4 fruit fly cellular contexts compared by ENCODE assay signal in the genomic region with DNA sequence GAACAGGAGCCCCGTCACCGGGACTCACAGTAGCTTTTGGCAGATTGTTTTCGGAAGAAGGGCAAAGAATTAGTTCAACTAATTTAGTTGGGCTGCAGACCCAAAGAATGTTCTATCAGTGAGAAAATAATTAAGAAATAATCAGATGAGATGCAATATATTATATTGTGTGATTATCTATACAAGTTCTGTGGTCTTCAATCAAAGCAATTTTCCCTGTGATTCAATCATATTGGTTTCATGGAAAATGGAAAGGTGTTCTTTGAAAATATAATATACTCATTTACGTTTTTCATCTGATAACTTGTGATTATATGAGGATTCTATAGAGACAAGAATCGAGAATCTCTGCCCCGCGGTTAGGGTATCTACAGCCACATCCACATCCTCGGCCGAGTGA.
TF ChIP-seq lines count a peak whose summit lies in the region.

No protein-coding gene starts in this region.

- TF ChIP-seq CTCF in whole organism, embryonic (GFP tag; optimal IDR thresholded peaks at IDR 0.05; lab: Kevin White, UChicago): no peak

TF ChIP-seq in whole organism, embryonic, 481 proteins besides CTCF, POLR2A, EP300 and RAD21:
- peak; percentile 49 for TF ChIP-seq sens (GFP tag; lab: Kevin White, UChicago)
- TF ChIP-seq CG2889 (GFP tag; IDR thresholded peaks at IDR 0.05; lab: Robert Waterston, UW): no peak
TF ChIP-seq in whole organism, embryonic: peak in this region for 1.

TF ChIP-seq in whole organism, prepupa, 60 proteins besides CTCF, POLR2A, EP300 and RAD21 (continues in another document):
- TF ChIP-seq vri (GFP tag; optimal IDR thresholded peaks at IDR 0.05; lab: Kevin White, UChicago) (no peak), esn (GFP tag; optimal IDR thresholded peaks at IDR 0.05; lab: Kevin White, UChicago) (peak; percentile 54), spab (GFP tag; optimal IDR thresholded peaks at IDR 0.05; lab: Kevin White, UChicago) (no peak), acj6 (GFP tag; optimal IDR thresholded peaks at IDR 0.05; lab: Kevin White, UChicago) (no peak), OdsH (GFP tag; optimal IDR thresholded peaks at IDR 0.05; lab: Kevin White, UChicago) (no peak), CG31627 (GFP tag; optimal IDR thresholded peaks at IDR 0.05; lab: Kevin White, UChicago) (peak; percentile 50), Ets21C (GFP tag; optimal IDR thresholded peaks at IDR 0.05; lab: Kevin White, UChicago) (peak; percentile 30), CG6854 (GFP tag; optimal IDR thresholded peaks at IDR 0.05; lab: Kevin White, UChicago) (no peak), CG8319 (GFP tag; optimal IDR thresholded peaks at IDR 0.05; lab: Kevin White, UChicago) (no peak), CG10669 (GFP tag; optimal IDR thresholded peaks at IDR 0.05; lab: Kevin White, UChicago) (no peak), fd85E (GFP tag; optimal IDR thresholded peaks at IDR 0.05; lab: Kevin White, UChicago) (no peak), CG9139 (GFP tag; optimal IDR thresholded peaks at IDR 0.05; lab: Kevin White, UChicago) (no peak), dsx (GFP tag; optimal IDR thresholded peaks at IDR 0.05; lab: Kevin White, UChicago; ENCODE audit: poor library complexity, severe bottlenecking) (no peak), Lpt (GFP tag; optimal IDR thresholded peaks at IDR 0.05; lab: Kevin White, UChicago) (no peak), salr (GFP tag; optimal IDR thresholded peaks at IDR 0.05; lab: Kevin White, UChicago) (no peak), Hr39 (GFP tag; optimal IDR thresholded peaks at IDR 0.05; lab: Kevin White, UChicago) (peak; percentile 42), CG34406 (GFP tag; optimal IDR thresholded peaks at IDR 0.05; lab: Kevin White, UChicago) (no peak), CG8119 (GFP tag; IDR thresholded peaks at IDR 0.05; lab: Robert Waterston, UW) (no peak), fkh (GFP tag; optimal IDR thresholded peaks at IDR 0.05; lab: Kevin White, UChicago) (no peak), CG8632 (GFP tag; optimal IDR thresholded peaks at IDR 0.05; lab: Kevin White, UChicago) (no peak), CG11294 (GFP tag; IDR thresholded peaks at IDR 0.05; lab: Robert Waterston, UW) (no peak), Sox15 (GFP tag; optimal IDR thresholded peaks at IDR 0.05; lab: Kevin White, UChicago) (no peak), dac (GFP tag; optimal IDR thresholded peaks at IDR 0.05; lab: Kevin White, UChicago) (no peak), lz (GFP tag; optimal IDR thresholded peaks at IDR 0.05; lab: Kevin White, UChicago) (peak; percentile 37), pdm3 (GFP tag; optimal IDR thresholded peaks at IDR 0.05; lab: Kevin White, UChicago) (no peak), CG11902 (GFP tag; optimal IDR thresholded peaks at IDR 0.05; lab: Kevin White, UChicago) (no peak), Smox (GFP tag; optimal IDR thresholded peaks at IDR 0.05; lab: Kevin White, UChicago) (peak; percentile 56), Sox102F (GFP tag; optimal IDR thresholded peaks at IDR 0.05; lab: Kevin White, UChicago) (peak; percentile 9), fd59A (GFP tag; optimal IDR thresholded peaks at IDR 0.05; lab: Kevin White, UChicago) (no peak)

TF ChIP-seq in whole organism, pupa, 21 proteins besides CTCF, POLR2A, EP300 and RAD21:
- TF ChIP-seq CG8159 (tag; optimal IDR thresholded peaks at IDR 0.05; lab: Kevin White, UChicago): peak; percentile 13
- TF ChIP-seq CG15710 (tag; optimal IDR thresholded peaks at IDR 0.05; lab: Kevin White, UChicago): no peak

TF ChIP-seq in whole organism, wandering third instar larva, 38 proteins besides CTCF, POLR2A, EP300 and RAD21:
- TF ChIP-seq Hr78 (GFP tag; optimal IDR thresholded peaks at IDR 0.05; lab: Kevin White, UChicago): no peak
- peak; percentile 15 for TF ChIP-seq ey (GFP tag; optimal IDR thresholded peaks at IDR 0.05; lab: Kevin White, UChicago)
- TF ChIP-seq CrebA (GFP tag; optimal IDR thresholded peaks at IDR 0.05; lab: Kevin White, UChicago; ENCODE audit: borderline replicate concordance): no peak
- peak; percentile 45 for TF ChIP-seq Sp1 (GFP tag; optimal IDR thresholded peaks at IDR 0.05; lab: Kevin White, UChicago)
- peak; percentile 33 for TF ChIP-seq tai (GFP tag; optimal IDR thresholded peaks at IDR 0.05; lab: Kevin White, UChicago)
- TF ChIP-seq Hnf4 (GFP tag; optimal IDR thresholded peaks at IDR 0.05; lab: Kevin White, UChicago): no peak
- TF ChIP-seq foxo (GFP tag; optimal IDR thresholded peaks at IDR 0.05; lab: Kevin White, UChicago): peak in 1 of 2 experiments; percentile 26
- TF ChIP-seq dl (GFP tag; optimal IDR thresholded peaks at IDR 0.05; lab: Kevin White, UChicago; ENCODE audit: insufficient read depth in 1 of 2, partially characterized antibody in 2 of 2): no peak
- TF ChIP-seq Vsx2 (GFP tag; optimal IDR thresholded peaks at IDR 0.05; lab: Kevin White, UChicago; ENCODE audit: partially characterized antibody): no peak
- TF ChIP-seq GATAd (GFP tag; optimal IDR thresholded peaks at IDR 0.05; lab: Kevin White, UChicago): no peak
- TF ChIP-seq CG9705 (GFP tag; optimal IDR thresholded peaks at IDR 0.05; lab: Kevin White, UChicago): no peak
- TF ChIP-seq fru (GFP tag; optimal IDR thresholded peaks at IDR 0.05; lab: Kevin White, UChicago): peak; percentile 10
- TF ChIP-seq pan (optimal IDR thresholded peaks at IDR 0.05; lab: Kevin White, UChicago): no peak
- peak; percentile 9 for TF ChIP-seq br (GFP tag; optimal IDR thresholded peaks at IDR 0.05; lab: Kevin White, UChicago)
- no peak for TF ChIP-seq sv (GFP tag; optimal IDR thresholded peaks at IDR 0.05; lab: Kevin White, UChicago)
- TF ChIP-seq rgr (GFP tag; optimal IDR thresholded peaks at IDR 0.05; lab: Kevin White, UChicago): peak; percentile 18
- peak; percentile 47 for TF ChIP-seq OdsH (GFP tag; optimal IDR thresholded peaks at IDR 0.05; lab: Kevin White, UChicago)
- TF ChIP-seq Abd-B (GFP tag; optimal IDR thresholded peaks at IDR 0.05; lab: Kevin White, UChicago): no peak
- no peak for TF ChIP-seq CG32264 (GFP tag; optimal IDR thresholded peaks at IDR 0.05; lab: Kevin White, UChicago)
- peak; percentile 34 for TF ChIP-seq h (GFP tag; optimal IDR thresholded peaks at IDR 0.05; lab: Kevin White, UChicago)
- no peak for TF ChIP-seq Jra (GFP tag; optimal IDR thresholded peaks at IDR 0.05; lab: Kevin White, UChicago)
- no peak for TF ChIP-seq usp (GFP tag; optimal IDR thresholded peaks at IDR 0.05; lab: Kevin White, UChicago)
- TF ChIP-seq dsf (GFP tag; optimal IDR thresholded peaks at IDR 0.05; lab: Kevin White, UChicago; ENCODE audit: borderline replicate concordance): no peak
- peak; percentile 52 for TF ChIP-seq HLH106 (tag; optimal IDR thresholded peaks at IDR 0.05; lab: Kevin White, UChicago)
- no peak for TF ChIP-seq Rel (GFP tag; optimal IDR thresholded peaks at IDR 0.05; lab: Kevin White, UChicago)
- TF ChIP-seq Rel (tag; optimal IDR thresholded peaks at IDR 0.05; lab: Kevin White, UChicago): no peak
- TF ChIP-seq dmrt93B (GFP tag; optimal IDR thresholded peaks at IDR 0.05; lab: Kevin White, UChicago): no peak
- no peak for TF ChIP-seq Hr83 (GFP tag; optimal IDR thresholded peaks at IDR 0.05; lab: Kevin White, UChicago; ENCODE audit: poor library complexity, severe bottlenecking)
- TF ChIP-seq Dfd (GFP tag; optimal IDR thresholded peaks at IDR 0.05; lab: Kevin White, UChicago): no peak
- TF ChIP-seq woc (GFP tag; optimal IDR thresholded peaks at IDR 0.05; lab: Kevin White, UChicago): no peak
